Fruit fly (Drosophila melanogaster): Measurements from ENCODE around the gene CG13692.

Gene CG13692

DNA sequence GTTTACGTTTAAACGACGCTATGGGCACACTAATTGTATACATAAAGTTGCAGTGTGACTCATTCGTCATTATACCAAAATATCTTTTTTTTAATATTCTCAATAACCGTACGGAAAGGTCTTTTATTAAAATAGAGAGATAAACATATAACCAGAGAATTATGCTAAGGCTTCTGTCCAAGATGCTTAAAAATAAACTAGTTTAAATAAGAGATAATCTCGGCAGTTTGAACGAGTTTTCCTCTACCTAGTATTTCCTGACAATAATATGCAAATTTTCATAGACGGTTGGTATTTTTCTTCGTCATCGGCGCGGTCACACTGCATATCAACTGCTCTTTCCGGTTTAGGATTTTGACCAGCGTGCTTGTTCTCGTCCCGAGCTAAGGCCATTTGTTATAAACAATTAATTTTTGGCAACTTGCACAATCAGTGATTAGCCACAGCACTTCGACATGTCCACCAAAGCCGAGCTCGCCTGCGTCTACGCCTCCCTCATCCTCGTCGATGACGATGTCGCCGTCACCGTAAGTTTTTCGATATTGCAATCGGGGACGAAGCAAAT is 1.9 kb upstream of the CG13692 start, which contains the start of the genes CG13690 and RpLP1 (continued):
- TF ChIP-seq CG12219 (GFP tag; optimal IDR thresholded peaks at IDR 0.05) (peak; percentile 77), Myb (GFP tag; optimal IDR thresholded peaks at IDR 0.05) (peak; percentile 46), tin (GFP tag; optimal IDR thresholded peaks at IDR 0.05) (peak; percentile 26), H2.0 (GFP tag; IDR thresholded peaks at IDR 0.05) (peak; percentile 23; the same call in 1 of the 2 replicates), bbx (GFP tag; IDR thresholded peaks at IDR 0.05; ENCODE audit: partially characterized antibody) (no peak), Usf (GFP tag; optimal IDR thresholded peaks at IDR 0.05) (peak; percentile 40), D19B (GFP tag; optimal IDR thresholded peaks at IDR 0.05) (peak; percentile 31), CG42726 (GFP tag; IDR thresholded peaks at IDR 0.05; ENCODE audit: partially characterized antibody) (peak; percentile 14; the same call in 1 of the 2 replicates), schlank (tag; optimal IDR thresholded peaks at IDR 0.05) (peak; percentile 65), hth (optimal IDR thresholded peaks at IDR 0.05) (no peak), CG12769 (tag; optimal IDR thresholded peaks at IDR 0.05) (peak; percentile 63), CG4424 (GFP tag; optimal IDR thresholded peaks at IDR 0.05) (peak; percentile 67), CG3847 (GFP tag; IDR thresholded peaks at IDR 0.05) (peak; percentile 49), CoRest (tag; optimal IDR thresholded peaks at IDR 0.05) (peak; percentile 73), Dek (tag; optimal IDR thresholded peaks at IDR 0.05) (peak; percentile 61), Stat92E (GFP tag; optimal IDR thresholded peaks at IDR 0.05) (peak in 1 of 3 experiments; percentile 85), Gsc (GFP tag; IDR thresholded peaks at IDR 0.05) (no peak), CG30020 (tag; optimal IDR thresholded peaks at IDR 0.05) (peak; percentile 76), inv (GFP tag; IDR thresholded peaks at IDR 0.05; ENCODE audit: partially characterized antibody) (no peak), CG12299 (tag; optimal IDR thresholded peaks at IDR 0.05) (peak; percentile 78), kay (GFP tag; optimal IDR thresholded peaks at IDR 0.05) (peak; percentile 83), fd64A (GFP tag; optimal IDR thresholded peaks at IDR 0.05) (peak; percentile 70), CG11723 (GFP tag; optimal IDR thresholded peaks at IDR 0.05) (peak; percentile 76), crc (GFP tag; optimal IDR thresholded peaks at IDR 0.05) (peak; percentile 52), HLH3B (GFP tag; IDR thresholded peaks at IDR 0.05) (peak; percentile 49; the same call in 1 of the 2 replicates), CG10959 (GFP tag; IDR thresholded peaks at IDR 0.05) (no peak), klu (GFP tag; IDR thresholded peaks at IDR 0.05) (no peak), NC2α (GFP tag; optimal IDR thresholded peaks at IDR 0.05) (no peak), CG31388 (GFP tag; optimal IDR thresholded peaks at IDR 0.05) (no peak), CG2116 (GFP tag; optimal IDR thresholded peaks at IDR 0.05) (peak; percentile 88), CG17829 (tag; optimal IDR thresholded peaks at IDR 0.05) (peak; percentile 78), Taf1 (GFP tag; IDR thresholded peaks at IDR 0.05) (0 out of 2 replicates have a peak, but pooled peaks have one; percentile 11), Aef1 (GFP tag; IDR thresholded peaks at IDR 0.05) (peak; percentile 29; the same call in 1 of the 3 replicates), lmd (GFP tag; IDR thresholded peaks at IDR 0.05) (no peak), Deaf1 (tag; optimal IDR thresholded peaks at IDR 0.05) (peak; percentile 50), CG9876 (GFP tag; optimal IDR thresholded peaks at IDR 0.05) (peak; percentile 40), cas (GFP tag; IDR thresholded peaks at IDR 0.05) (0 out of 2 replicates have a peak, but pooled peaks have one; percentile 6), zen2 (GFP tag; IDR thresholded peaks at IDR 0.05; ENCODE audit: partially characterized antibody) (no peak), E2f2 (GFP tag; IDR thresholded peaks at IDR 0.05) (peak; percentile 82), crol (GFP tag; IDR thresholded peaks at IDR 0.05) (no peak), nmo (GFP tag; optimal IDR thresholded peaks at IDR 0.05) (peak; percentile 84), CG1647 (GFP tag; optimal IDR thresholded peaks at IDR 0.05) (peak; percentile 65), Hsf (GFP tag; optimal IDR thresholded peaks at IDR 0.05) (peak; percentile 78), nerfin-2 (GFP tag; IDR thresholded peaks at IDR 0.05; ENCODE audit: partially characterized antibody) (no peak), tgo (GFP tag; IDR thresholded peaks at IDR 0.05) (peak; percentile 31; the same call in 2 of the 3 replicates), CG18599 (GFP tag; optimal IDR thresholded peaks at IDR 0.05) (peak; percentile 82), peb (GFP tag; IDR thresholded peaks at IDR 0.05) (no peak), sob (GFP tag; IDR thresholded peaks at IDR 0.05) (0 out of 2 replicates have a peak, but pooled peaks have one; percentile 64), knrl (GFP tag; IDR thresholded peaks at IDR 0.05; ENCODE audit: partially characterized antibody) (no peak), CG11398 (GFP tag; optimal IDR thresholded peaks at IDR 0.05) (peak; percentile 72)

All from whole organism, embryonic.